Fruit fly (Drosophila melanogaster) whole organism, embryonic: ENCODE results near the gene Eig71Ei.

Experiments
- Aef1 ChIP-seq: fragments of 200-800 bp; sonication (Bioruptor generic); IDR thresholded peaks from 3 replicates; pipeline ENCODE4 v1.3.6; 2022; ENCODE audit warnings: missing biosample characterization, missing genetic modification characterization
- Blimp-1 ChIP-seq: fragments of 200-800 bp; sonication (Bioruptor generic); optimal IDR thresholded peaks from 3 replicates; lab custom pipeline; 2018; ENCODE audit warnings: missing biosample characterization, missing genetic modification characterization, mild to moderate bottlenecking, moderate library complexity, missing genetic modification reagents
- CG11247 ChIP-seq: fragments of 200-800 bp; sonication (Bioruptor generic); IDR thresholded peaks from 2 replicates; pipeline ENCODE4 v1.3.6; 2022; ENCODE audit warnings: missing biosample characterization, missing genetic modification characterization
- CG11398 ChIP-seq: fragments of 200-800 bp; sonication (Bioruptor generic); optimal IDR thresholded peaks from 2 replicates; lab custom pipeline; 2016; ENCODE audit warnings: missing biosample characterization, missing genetic modification characterization
- CG12299 ChIP-seq: fragments of 200-800 bp; sonication (Bioruptor generic); optimal IDR thresholded peaks from 2 replicates; lab custom pipeline; 2018; ENCODE audit warnings: missing biosample characterization, mild to moderate bottlenecking, missing genetic modification characterization
- CG13296 ChIP-seq: fragments of 200-800 bp; sonication (Bioruptor generic); optimal IDR thresholded peaks from 3 replicates; lab custom pipeline; 2018; ENCODE audit warnings: missing biosample characterization, mild to moderate bottlenecking, missing genetic modification characterization
- CG14050 ChIP-seq: fragments of 200-800 bp; sonication (Bioruptor generic); IDR thresholded peaks from 3 replicates; pipeline ENCODE4 v1.3.6; 2022; ENCODE audit warnings: missing biosample characterization, missing genetic modification characterization
- CG16863 ChIP-seq: fragments of 200-800 bp; sonication (Bioruptor generic); optimal IDR thresholded peaks from 3 replicates; lab custom pipeline; 2016; ENCODE audit warnings: missing biosample characterization, missing genetic modification characterization
- CG18764 ChIP-seq: fragments of 200-800 bp; sonication (Bioruptor generic); optimal IDR thresholded peaks from 3 replicates; lab custom pipeline; 2016; ENCODE audit warnings: missing biosample characterization, missing genetic modification characterization
- CG33557 ChIP-seq: fragments of 200-800 bp; sonication (Bioruptor generic); optimal IDR thresholded peaks from 2 replicates; lab custom pipeline; 2019; ENCODE audit warnings: missing biosample characterization, mild to moderate bottlenecking, missing genetic modification characterization, moderate library complexity
- CG4404 ChIP-seq: fragments of 200-800 bp; sonication (Bioruptor generic); IDR thresholded peaks from 2 replicates; pipeline ENCODE4 v1.3.6; 2022; ENCODE audit warnings: missing biosample characterization, missing genetic modification characterization
- CG4820 ChIP-seq: fragments of 200-800 bp; sonication (Bioruptor generic); optimal IDR thresholded peaks from 3 replicates; lab custom pipeline; 2016; ENCODE audit warnings: missing biosample characterization, missing genetic modification characterization
- CG7839 ChIP-seq: fragments of 200-800 bp; sonication (Bioruptor generic); optimal IDR thresholded peaks from 3 replicates; lab custom pipeline; 2018; ENCODE audit warnings: missing biosample characterization, mild to moderate bottlenecking, missing genetic modification characterization, moderate library complexity
- CG8924 ChIP-seq: fragments of 200-800 bp; optimal IDR thresholded peaks from 3 replicates; lab custom pipeline; 2019; ENCODE audit warnings: missing biosample characterization, mild to moderate bottlenecking, missing genetic modification characterization, moderate library complexity
- CG8944 ChIP-seq: fragments of 200-800 bp; sonication (Bioruptor generic); optimal IDR thresholded peaks from 3 replicates; lab custom pipeline; 2016; ENCODE audit warnings: missing biosample characterization, missing genetic modification characterization
- CG9215 ChIP-seq: fragments of 200-800 bp; sonication (Bioruptor generic); IDR thresholded peaks from 2 replicates; pipeline ENCODE4 v1.3.6; 2022; ENCODE audit warnings: missing biosample characterization, missing genetic modification characterization
- CG9437 ChIP-seq: fragments of 200-800 bp; sonication (Bioruptor generic); optimal IDR thresholded peaks from 2 replicates; lab custom pipeline; 2018; ENCODE audit warnings: missing biosample characterization, mild to moderate bottlenecking, missing genetic modification characterization
- CG9797 ChIP-seq: fragments of 200-800 bp; sonication (Bioruptor generic); optimal IDR thresholded peaks from 3 replicates; lab custom pipeline; 2018; ENCODE audit warnings: missing biosample characterization, mild to moderate bottlenecking, missing genetic modification characterization
- Dfd ChIP-seq, 2 experiments: fragments of >200 bp; optimal IDR thresholded peaks; 2 replicates each; lab custom pipeline; 2017; ENCODE audit warnings: missing biosample characterization in 2 of 2, missing genetic modification characterization in 2 of 2
- Eip74EF ChIP-seq, 2 experiments: fragments of 200-800 bp in 1 of 2; fragments of >200 bp in 1 of 2; sonication (Bioruptor generic) in 1 of 2; optimal IDR thresholded peaks; 2 replicates each; lab custom pipeline; 2017 to 2019; ENCODE audit warnings: missing biosample characterization in 2 of 2, missing genetic modification characterization in 2 of 2, mild to moderate bottlenecking in 1 of 2, moderate library complexity in 1 of 2
- Ets65A ChIP-seq: fragments of 200-800 bp; sonication (Bioruptor generic); peaks from one replicate; lab custom pipeline; 2016; ENCODE audit warnings: missing biosample characterization, missing genetic modification characterization
- GATAe ChIP-seq: fragments of 200-800 bp; sonication (Bioruptor generic); conservative IDR thresholded peaks from 2 replicates; pipeline ENCODE4 v1.3.6; 2022; ENCODE audit warnings: missing biosample characterization, missing genetic modification characterization
- Hr78 ChIP-seq, 2 experiments: fragments of 200-800 bp in 1 of 2; fragments of >200 bp in 1 of 2; sonication (Bioruptor generic) in 1 of 2; optimal IDR thresholded peaks; 2 replicates each; lab custom pipeline; 2017 to 2019; ENCODE audit warnings: missing biosample characterization in 2 of 2, missing genetic modification characterization in 2 of 2, mild to moderate bottlenecking in 1 of 2, moderate library complexity in 1 of 2
- Kr ChIP-seq: fragments of 200-800 bp; sonication (Bioruptor generic); optimal IDR thresholded peaks from 2 replicates; lab custom pipeline; 2017; ENCODE audit warnings: missing biosample characterization, mild to moderate bottlenecking, missing genetic modification characterization
- Nf-YC ChIP-seq: fragments of 200-800 bp; optimal IDR thresholded peaks from 3 replicates; lab custom pipeline; 2019; ENCODE audit warnings: missing biosample characterization, mild to moderate bottlenecking, missing genetic modification characterization, moderate library complexity
- Sox102F ChIP-seq: fragments of 200-800 bp; sonication (Bioruptor generic); optimal IDR thresholded peaks from 2 replicates; lab custom pipeline; 2018; ENCODE audit warnings: missing biosample characterization, mild to moderate bottlenecking, missing genetic modification characterization, moderate library complexity
- Sry-β ChIP-seq: fragments of 200-800 bp; sonication (Bioruptor generic); optimal IDR thresholded peaks from 2 replicates; lab custom pipeline; 2018; ENCODE audit warnings: missing biosample characterization, mild to moderate bottlenecking, missing genetic modification characterization, moderate library complexity
- Xbp1 ChIP-seq: fragments of 200-800 bp; sonication (Bioruptor generic); optimal IDR thresholded peaks from 3 replicates; lab custom pipeline; 2016; ENCODE audit warnings: missing biosample characterization, mild to moderate bottlenecking, missing genetic modification characterization
- Xrp1 ChIP-seq: fragments of 200-800 bp; sonication (Bioruptor generic); IDR thresholded peaks from 2 replicates; pipeline ENCODE4 v1.3.6; 2022; ENCODE audit warnings: missing biosample characterization, missing genetic modification characterization
- bbx ChIP-seq: fragments of 200-800 bp; sonication (Bioruptor generic); IDR thresholded peaks from 2 replicates; pipeline ENCODE4 v1.3.6; 2022; ENCODE audit warnings: missing biosample characterization, missing genetic modification characterization; ENCODE audit not compliant: partially characterized antibody
- cato ChIP-seq: fragments of 200-800 bp; sonication (Bioruptor generic); optimal IDR thresholded peaks from 2 replicates; lab custom pipeline; 2016; ENCODE audit warnings: missing biosample characterization, missing genetic modification characterization, borderline replicate concordance
- chm ChIP-seq: fragments of 200-800 bp; sonication (Bioruptor generic); IDR thresholded peaks from 2 replicates; pipeline ENCODE4 v1.3.6; 2022; ENCODE audit warnings: missing biosample characterization, missing genetic modification characterization
- dmrt99B ChIP-seq: fragments of 200-800 bp; sonication (Bioruptor generic); optimal IDR thresholded peaks from 2 replicates; lab custom pipeline; 2018; ENCODE audit warnings: missing biosample characterization, mild to moderate bottlenecking, missing genetic modification characterization, moderate library complexity
- eyg ChIP-seq: fragments of 200-800 bp; sonication (Bioruptor generic); optimal IDR thresholded peaks from 3 replicates; lab custom pipeline; 2016; ENCODE audit warnings: missing biosample characterization, missing genetic modification characterization
- gem ChIP-seq: fragments of 200-800 bp; sonication (Bioruptor generic); optimal IDR thresholded peaks from 2 replicates; lab custom pipeline; 2019; ENCODE audit warnings: missing biosample characterization, mild to moderate bottlenecking, missing genetic modification characterization, moderate library complexity
- gfzf ChIP-seq: fragments of 200-800 bp; sonication (Bioruptor generic); optimal IDR thresholded peaks from 2 replicates; lab custom pipeline; 2016; ENCODE audit warnings: missing biosample characterization, mild to moderate bottlenecking, missing genetic modification characterization, moderate library complexity
- grau ChIP-seq: fragments of 200-800 bp; optimal IDR thresholded peaks from 3 replicates; lab custom pipeline; 2019; ENCODE audit warnings: missing biosample characterization, mild to moderate bottlenecking, missing genetic modification characterization, moderate library complexity
- hb ChIP-seq: fragments of 200-800 bp; sonication (Bioruptor generic); IDR thresholded peaks from 3 replicates; pipeline ENCODE4 v1.3.6; 2022; ENCODE audit warnings: missing biosample characterization, missing genetic modification characterization; ENCODE audit not compliant: partially characterized antibody
- ind ChIP-seq: fragments of 200-800 bp; sonication (Bioruptor generic); optimal IDR thresholded peaks from 3 replicates; lab custom pipeline; 2016; ENCODE audit warnings: missing biosample characterization, missing genetic modification characterization
- kah ChIP-seq: fragments of 200-800 bp; sonication (Bioruptor generic); optimal IDR thresholded peaks from 2 replicates; lab custom pipeline; 2018; ENCODE audit warnings: missing biosample characterization, mild to moderate bottlenecking, missing genetic modification characterization
- lov ChIP-seq, 2 experiments: fragments of 200-800 bp in 1 of 2; fragments of >200 bp in 1 of 2; sonication (Bioruptor generic) in 1 of 2; IDR thresholded peaks in 1 of 2; optimal IDR thresholded peaks in 1 of 2; 2 replicates in 1 of 2; 3 replicates in 1 of 2; pipeline versions ENCODE4 v1.3.6 to Lab custom; 2017 to 2022; ENCODE audit warnings: missing biosample characterization in 1 of 2, missing genetic modification characterization in 1 of 2
- mam ChIP-seq: fragments of 200-800 bp; sonication (Bioruptor generic); optimal IDR thresholded peaks from 3 replicates; lab custom pipeline; 2016; ENCODE audit warnings: missing biosample characterization, missing genetic modification characterization
- nmo ChIP-seq: fragments of 200-800 bp; sonication (Bioruptor generic); optimal IDR thresholded peaks from 2 replicates; lab custom pipeline; 2018; ENCODE audit warnings: missing biosample characterization, mild to moderate bottlenecking, missing genetic modification characterization, moderate library complexity
- phol ChIP-seq: fragments of 200-800 bp; sonication (Bioruptor generic); optimal IDR thresholded peaks from 3 replicates; lab custom pipeline; 2018; ENCODE audit warnings: missing biosample characterization, mild to moderate bottlenecking, missing genetic modification characterization, moderate library complexity
- rib ChIP-seq: fragments of 200-800 bp; sonication (Bioruptor generic); IDR thresholded peaks from 2 replicates; pipeline ENCODE4 v1.3.6; 2022; ENCODE audit warnings: missing biosample characterization, missing genetic modification characterization
- schlank ChIP-seq: fragments of 200-800 bp; sonication (Bioruptor generic); optimal IDR thresholded peaks from 2 replicates; lab custom pipeline; 2018; ENCODE audit warnings: missing biosample characterization, mild to moderate bottlenecking, missing genetic modification characterization
- tin ChIP-seq: fragments of 200-800 bp; sonication (Bioruptor generic); optimal IDR thresholded peaks from 3 replicates; lab custom pipeline; 2016; ENCODE audit warnings: missing biosample characterization, missing genetic modification characterization
- tll ChIP-seq, 2 experiments: fragments of 200-800 bp in 1 of 2; fragments of >200 bp in 1 of 2; sonication (Bioruptor generic) in 1 of 2; optimal IDR thresholded peaks; 2 replicates each; lab custom pipeline; 2017 to 2019; ENCODE audit warnings: missing biosample characterization in 2 of 2, missing genetic modification characterization in 2 of 2, mild to moderate bottlenecking in 1 of 2, moderate library complexity in 1 of 2
- trem ChIP-seq: fragments of 200-800 bp; optimal IDR thresholded peaks from 3 replicates; lab custom pipeline; 2019; ENCODE audit warnings: missing biosample characterization, mild to moderate bottlenecking, missing genetic modification characterization, moderate library complexity
- wek ChIP-seq: fragments of 200-800 bp; sonication (Bioruptor generic); optimal IDR thresholded peaks from 3 replicates; lab custom pipeline; 2018; ENCODE audit warnings: missing biosample characterization, mild to moderate bottlenecking, missing genetic modification characterization, moderate library complexity

Gene Eig71Ei

dm6 chr3L:15677662-15678061 is 18.2 kb downstream of the Eig71Ei start (continued):
- TF ChIP-seq grau (peak; percentile 18), Nf-YC (tag; lab: Kevin White, UChicago) (no peak), CG18764 (GFP tag; lab: Kevin White, UChicago) (no peak), Eip74EF (GFP tag; optimal IDR thresholded peaks at IDR 0.05; lab: Kevin White, UChicago) (no peak), CG9437 (GFP tag; lab: Kevin White, UChicago) (no peak), CG8944 (no peak), CG13296 (GFP tag; lab: Kevin White, UChicago) (no peak), CG7839 (tag; lab: Kevin White, UChicago) (peak; percentile 29), CG12299 (tag; lab: Kevin White, UChicago) (no peak), phol (peak; percentile 18), CG4820 (GFP tag; lab: Kevin White, UChicago) (peak; percentile 7), Xrp1 (GFP tag; lab: Robert Waterston, UW) (0 out of 2 replicates have a peak, but pooled peaks have one; percentile 21), Hr78 (GFP tag; optimal IDR thresholded peaks at IDR 0.05; lab: Kevin White, UChicago) (no peak), CG9797 (GFP tag; lab: Kevin White, UChicago) (no peak), CG4404 (GFP tag; lab: Robert Waterston, UW) (no peak), tin (GFP tag; lab: Kevin White, UChicago) (no peak), hb (GFP tag; lab: Robert Waterston, UW) (no peak), GATAe (GFP tag; lab: Robert Waterston, UW) (no peak), kah (no peak), CG11398 (no peak), trem (tag; lab: Kevin White, UChicago) (no peak), rib (no peak), dmrt99B (peak; percentile 1), chm (no peak), CG9215 (GFP tag; lab: Robert Waterston, UW) (no peak), mam (no peak), CG11247 (GFP tag; lab: Robert Waterston, UW) (no peak), gem (peak; percentile 44), bbx (no peak), CG33557 (no peak), eyg (GFP tag; lab: Kevin White, UChicago) (no peak), Sox102F (GFP tag; lab: Kevin White, UChicago) (peak; percentile 32), Aef1 (no peak), Blimp-1 (GFP tag; lab: Kevin White, UChicago) (peak; percentile 25), gfzf (GFP tag; lab: Kevin White, UChicago) (no peak), Ets65A (peak; percentile 94), tll (GFP tag; optimal IDR thresholded peaks at IDR 0.05; lab: Kevin White, UChicago) (no peak), Kr (GFP tag; lab: Kevin White, UChicago) (no peak), schlank (no peak), CG8924 (tag; lab: Kevin White, UChicago) (peak; percentile 1), CG16863 (GFP tag; lab: Kevin White, UChicago) (no peak), wek (GFP tag; lab: Kevin White, UChicago) (no peak), cato (GFP tag; lab: Kevin White, UChicago) (no peak), ind (GFP tag; lab: Kevin White, UChicago) (peak; percentile 6), Sry-β (no peak), Xbp1 (GFP tag; lab: Kevin White, UChicago) (no peak), Dfd (GFP tag; optimal IDR thresholded peaks at IDR 0.05; lab: Kevin White, UChicago) (no peak), lov (optimal IDR thresholded peaks at IDR 0.05; lab: Kevin White, UChicago) (no peak), lov (GFP tag; IDR thresholded peaks at IDR 0.05; lab: Robert Waterston, UW) (no peak), nmo (GFP tag; lab: Kevin White, UChicago) (no peak), CG14050 (GFP tag; lab: Robert Waterston, UW) (no peak)
